Worm (Caenorhabditis elegans): Measurements from ENCODE around the gene F54D5.5.

Gene F54D5.5

ce11 chrII:11611462-11611861, 44.6 kb upstream of the F54D5.5 start (continued):
- TF ChIP-seq lin-35 (GFP tag; optimal IDR thresholded peaks at IDR 0.05): peak in 1 of 2 experiments; percentile 44
- TF ChIP-seq pax-3 (tag; optimal IDR thresholded peaks at IDR 0.05): no peak
- TF ChIP-seq elt-3 (tag; optimal IDR thresholded peaks at IDR 0.05): peak in 5 of 6 experiments; percentile 62 to 99 (median 75)
- no peak for TF ChIP-seq ceh-8 (GFP tag; optimal IDR thresholded peaks at IDR 0.05)
- peak; percentile 18 for TF ChIP-seq pqm-1 (tag; optimal IDR thresholded peaks at IDR 0.05)
- TF ChIP-seq mdl-1 (tag; optimal IDR thresholded peaks at IDR 0.05): peak in 1 of 2 experiments; percentile 10
- no peak for TF ChIP-seq lin-13 (GFP tag; optimal IDR thresholded peaks at IDR 0.05)
- no peak for TF ChIP-seq C04F5.9 (tag; optimal IDR thresholded peaks at IDR 0.05)
- no peak for TF ChIP-seq nhr-90 (tag; optimal IDR thresholded peaks at IDR 0.05; ENCODE audit: poor library complexity)
- no peak for TF ChIP-seq unc-62 (GFP tag; optimal IDR thresholded peaks at IDR 0.05)
- TF ChIP-seq elt-2 (tag; optimal IDR thresholded peaks at IDR 0.05): peak; percentile 80
- peak; percentile 72 for TF ChIP-seq nhr-85 (tag)
- TF ChIP-seq unc-98 (GFP tag; IDR thresholded peaks at IDR 0.05): no peak
- TF ChIP-seq fkh-4 (tag; optimal IDR thresholded peaks at IDR 0.05; ENCODE audit: borderline replicate concordance): no peak
- TF ChIP-seq nhr-20 (tag; optimal IDR thresholded peaks at IDR 0.05): peak; percentile 40
- TF ChIP-seq nhr-76 (tag; optimal IDR thresholded peaks at IDR 0.05): no peak
- no peak for TF ChIP-seq nhr-11 (tag; optimal IDR thresholded peaks at IDR 0.05)
- no peak for TF ChIP-seq snpc-4 (tag; optimal IDR thresholded peaks at IDR 0.05)
- TF ChIP-seq lin-39 (tag; optimal IDR thresholded peaks at IDR 0.05): no peak
- no peak for TF ChIP-seq unc-86 (tag; optimal IDR thresholded peaks at IDR 0.05)
- no peak for TF ChIP-seq nhr-237 (tag; optimal IDR thresholded peaks at IDR 0.05)
- peak; percentile 55 for TF ChIP-seq tlp-1 (tag; optimal IDR thresholded peaks at IDR 0.05)
- TF ChIP-seq fkh-8 (tag; optimal IDR thresholded peaks at IDR 0.05): no peak
- TF ChIP-seq jun-1 (tag; optimal IDR thresholded peaks at IDR 0.05): no peak
- no peak for TF ChIP-seq ces-1 (GFP tag; optimal IDR thresholded peaks at IDR 0.05)
- no peak for TF ChIP-seq nhr-19 (GFP tag; conservative IDR thresholded peaks at IDR 0.05)
- TF ChIP-seq lin-14 (GFP tag; optimal IDR thresholded peaks at IDR 0.05): peak; percentile 45
- TF ChIP-seq nhr-47 (tag; optimal IDR thresholded peaks at IDR 0.05): no peak
- no peak for TF ChIP-seq isw-1 (GFP tag; IDR thresholded peaks at IDR 0.05)
- TF ChIP-seq hpl-2 (GFP tag; optimal IDR thresholded peaks at IDR 0.05): no peak
- no peak for TF ChIP-seq egl-13 (tag; optimal IDR thresholded peaks at IDR 0.05)

DNA sequence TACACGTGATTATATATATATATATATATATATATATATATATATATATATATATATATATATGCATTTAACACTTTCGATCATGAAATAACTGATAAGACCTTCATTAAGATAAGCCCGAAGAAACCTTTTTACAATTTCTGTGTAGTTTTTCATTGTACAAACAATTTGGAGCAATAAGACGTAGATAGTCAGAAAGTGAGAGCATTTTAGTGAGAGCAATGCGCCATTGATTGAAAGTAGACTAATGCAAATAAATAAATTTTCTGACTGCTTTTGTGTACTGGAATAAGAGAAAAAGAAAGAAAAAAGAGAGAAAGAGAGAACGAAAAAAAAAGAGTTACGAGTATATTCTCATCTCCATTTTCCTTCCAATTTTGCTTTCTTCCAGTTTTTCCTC, 37.8 kb upstream of the F54D5.5 start:
- TF ChIP-seq fos-1 (tag; optimal IDR thresholded peaks at IDR 0.05) (no peak), efl-1 (optimal IDR thresholded peaks at IDR 0.05) (no peak), efl-1 (GFP tag; optimal IDR thresholded peaks at IDR 0.05 in 1 of 2) (peak in 1 of 2 experiments; percentile 64), mep-1 (tag; optimal IDR thresholded peaks at IDR 0.05) (no peak), swsn-7 (tag; optimal IDR thresholded peaks at IDR 0.05) (no peak), unc-62 (GFP tag; optimal IDR thresholded peaks at IDR 0.05) (no peak), egl-27 (tag; optimal IDR thresholded peaks at IDR 0.05) (no peak), ztf-4 (tag; optimal IDR thresholded peaks at IDR 0.05) (no peak), tlp-1 (tag; optimal IDR thresholded peaks at IDR 0.05) (no peak), dpl-1 (GFP tag; optimal IDR thresholded peaks at IDR 0.05) (no peak), nhr-237 (tag; optimal IDR thresholded peaks at IDR 0.05) (no peak), lir-3 (tag; optimal IDR thresholded peaks at IDR 0.05; ENCODE audit: poor library complexity) (no peak), grh-1 (GFP tag; IDR thresholded peaks at IDR 0.05) (no peak), ama-1 (optimal IDR thresholded peaks at IDR 0.05) (no peak), nhr-47 (tag; optimal IDR thresholded peaks at IDR 0.05) (no peak), nhr-19 (GFP tag; conservative IDR thresholded peaks at IDR 0.05) (no peak), nhr-77 (tag; optimal IDR thresholded peaks at IDR 0.05) (no peak), nhr-71 (tag; optimal IDR thresholded peaks at IDR 0.05) (no peak), elt-2 (tag; optimal IDR thresholded peaks at IDR 0.05) (peak; percentile 74), fkh-4 (tag; optimal IDR thresholded peaks at IDR 0.05; ENCODE audit: borderline replicate concordance) (no peak), isw-1 (GFP tag; IDR thresholded peaks at IDR 0.05) (no peak), lin-35 (GFP tag; optimal IDR thresholded peaks at IDR 0.05) (peak in 1 of 2 experiments; percentile 2), zip-4 (GFP tag; optimal IDR thresholded peaks at IDR 0.05) (no peak), nhr-12 (tag; optimal IDR thresholded peaks at IDR 0.05) (no peak), lin-14 (GFP tag; optimal IDR thresholded peaks at IDR 0.05) (peak; percentile 0), C16A3.4 (tag; optimal IDR thresholded peaks at IDR 0.05) (no peak), vab-15 (tag; optimal IDR thresholded peaks at IDR 0.05) (no peak), nhr-20 (tag; optimal IDR thresholded peaks at IDR 0.05) (no peak), mdl-1 (tag; optimal IDR thresholded peaks at IDR 0.05) (no peak), aly-2 (tag; optimal IDR thresholded peaks at IDR 0.05) (no peak), hlh-17 (GFP tag; optimal IDR thresholded peaks at IDR 0.05; ENCODE audit: borderline replicate concordance) (no peak), ets-5 (GFP tag; IDR thresholded peaks at IDR 0.05) (no peak)

Measured in whole organism, L1 larva.